Worm (Caenorhabditis elegans) whole organism, mixed stage, embryonic: ENCODE measurements around the gene C34F11.5.

ENCODE experiments used
- blmp-1 ChIP-seq: fragments of 150-350 bp; optimal IDR thresholded peaks from 2 replicates; lab custom pipeline; 2014; ENCODE audit warnings: missing biosample characterization, missing genetic modification characterization
- ces-1 ChIP-seq: fragments of 150-350 bp; optimal IDR thresholded peaks from 2 replicates; lab custom pipeline; 2014; ENCODE audit warnings: missing biosample characterization, missing genetic modification reagents, missing genetic modification characterization
- elt-1 ChIP-seq: sonication (generic microtip); optimal IDR thresholded peaks from 2 replicates; lab custom pipeline; 2017; ENCODE audit warnings: missing genetic modification characterization, mild to moderate bottlenecking, missing compliant biosample characterization, antibody characterized with exemption, moderate library complexity, borderline replicate concordance; ENCODE audit not compliant: insufficient read depth
- lsy-2 ChIP-seq: fragments of 150-350 bp; optimal IDR thresholded peaks from 2 replicates; lab custom pipeline; 2014; ENCODE audit warnings: missing biosample characterization, missing genetic modification characterization
- mab-5 ChIP-seq: fragments of 150-350 bp; optimal IDR thresholded peaks from 2 replicates; lab custom pipeline; 2014; ENCODE audit warnings: missing biosample characterization, missing genetic modification characterization
- mep-1 ChIP-seq: fragments of 150-350 bp; optimal IDR thresholded peaks from 2 replicates; lab custom pipeline; 2017; ENCODE audit warnings: missing biosample characterization, missing genetic modification reagents, missing genetic modification characterization, inconsistent platforms
- mls-2 ChIP-seq: sonication (generic microtip); optimal IDR thresholded peaks from 2 replicates; lab custom pipeline; 2016; ENCODE audit warnings: mild to moderate bottlenecking, missing genetic modification characterization, moderate library complexity, missing compliant biosample characterization
- nhr-12 ChIP-seq: fragments of 150-350 bp; optimal IDR thresholded peaks from 2 replicates; lab custom pipeline; 2014; ENCODE audit warnings: missing biosample characterization, missing genetic modification characterization
- nhr-76 ChIP-seq: sonication (generic microtip); optimal IDR thresholded peaks from 2 replicates; lab custom pipeline; 2017; ENCODE audit warnings: missing biosample characterization, missing genetic modification characterization
- pha-4 ChIP-seq: fragments of 150-350 bp; optimal IDR thresholded peaks from 2 replicates; lab custom pipeline; 2018; ENCODE audit warnings: missing biosample characterization, missing genetic modification reagents, missing genetic modification characterization
- snpc-4 ChIP-seq: fragments of 150-350 bp; optimal IDR thresholded peaks from 2 replicates; lab custom pipeline; 2014; ENCODE audit warnings: missing biosample characterization, missing genetic modification characterization
- unc-39 ChIP-seq: fragments of 150-350 bp; optimal IDR thresholded peaks from 2 replicates; lab custom pipeline; 2014; ENCODE audit warnings: missing biosample characterization, missing genetic modification characterization
- unc-62 ChIP-seq: fragments of 150-350 bp; optimal IDR thresholded peaks from 2 replicates; lab custom pipeline; 2014; ENCODE audit warnings: missing biosample characterization, missing genetic modification reagents, missing genetic modification characterization
- ztf-11 ChIP-seq: fragments of 150-350 bp; optimal IDR thresholded peaks from 2 replicates; lab custom pipeline; 2014; ENCODE audit warnings: missing biosample characterization, missing genetic modification characterization

ce11 chrII:5176934-5177333 is 18.7 kb upstream of the C34F11.5 start:
- no peak for TF ChIP-seq unc-62 (GFP tag; lab: Kevin White, UChicago)
- no peak for TF ChIP-seq elt-1 (tag; lab: Kevin White, UChicago)
- TF ChIP-seq unc-39 (tag; lab: Kevin White, UChicago): no peak
- TF ChIP-seq mep-1 (tag; lab: Kevin White, UChicago): no peak
- no peak for TF ChIP-seq ztf-11 (tag; lab: Kevin White, UChicago)
- TF ChIP-seq ces-1 (GFP tag; lab: Kevin White, UChicago): no peak
- TF ChIP-seq snpc-4: no peak
- TF ChIP-seq pha-4 (tag; lab: Kevin White, UChicago): no peak
- no peak for TF ChIP-seq mab-5 (tag; lab: Kevin White, UChicago)
- TF ChIP-seq lsy-2: no peak
- TF ChIP-seq nhr-12 (tag; lab: Kevin White, UChicago): no peak
- TF ChIP-seq blmp-1 (tag; lab: Kevin White, UChicago): no peak
- no peak for TF ChIP-seq nhr-76 (tag; lab: Kevin White, UChicago)
- TF ChIP-seq mls-2: no peak
